Worm (Caenorhabditis elegans): Measurements from ENCODE around the gene T20B3.14.

DNA sequence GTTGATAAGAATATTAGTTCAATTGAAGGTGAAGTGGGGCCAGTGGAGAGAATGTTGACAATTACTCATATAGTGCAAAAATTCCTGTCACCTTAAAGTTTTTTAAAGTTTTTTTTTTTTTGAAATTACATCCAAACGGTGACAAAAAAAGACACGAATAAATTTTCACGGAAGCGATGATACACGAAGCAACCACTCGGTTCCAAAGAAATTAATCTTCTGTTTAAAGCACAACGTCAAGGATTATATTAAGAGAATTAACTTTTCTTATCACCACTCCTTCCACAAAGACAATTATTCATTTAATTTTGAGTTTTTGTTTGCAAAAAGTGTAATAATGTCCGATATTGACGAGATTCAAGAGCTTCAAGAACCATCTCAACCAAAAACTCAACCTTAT, 44.3 kb upstream of the T20B3.14 start, which contains the start of gene clec-28:
- TF ChIP-seq him-1 (tag; optimal IDR thresholded peaks at IDR 0.05) (no peak), W03F9.2 (tag; optimal IDR thresholded peaks at IDR 0.05) (no peak)

Measured in whole organism, L4/young adult.